3 fruit fly cellular contexts compared by ENCODE assay signal in genomic region chrX:5672243-5673051, dm6.
TF ChIP-seq lines count a peak whose summit lies in the region.

Gene RpL35 (plus strand): TSS chrX:5672401.

TF ChIP-seq in whole organism, adult, 20 proteins besides CTCF, POLR2A, EP300 and RAD21 (continued from another document):
- no peak for TF ChIP-seq cic (GFP tag; optimal IDR thresholded peaks at IDR 0.05; lab: Kevin White, UChicago)
- peak; percentile 53 for TF ChIP-seq tj (GFP tag; optimal IDR thresholded peaks at IDR 0.05; lab: Kevin White, UChicago)

TF ChIP-seq in whole organism, embryonic, 481 proteins besides CTCF, POLR2A, EP300 and RAD21 (continued from another document and continues in another):
- TF ChIP-seq CG6683 (GFP tag; optimal IDR thresholded peaks at IDR 0.05; lab: Kevin White, UChicago) (no peak), ac (GFP tag; optimal IDR thresholded peaks at IDR 0.05; lab: Kevin White, UChicago) (no peak), CG3995 (GFP tag; optimal IDR thresholded peaks at IDR 0.05; lab: Kevin White, UChicago) (peak; percentile 62), dmrt11E (tag; optimal IDR thresholded peaks at IDR 0.05; lab: Kevin White, UChicago) (no peak), CG10147 (GFP tag; optimal IDR thresholded peaks at IDR 0.05; lab: Kevin White, UChicago) (peak; percentile 14), CG18011 (GFP tag; optimal IDR thresholded peaks at IDR 0.05; lab: Kevin White, UChicago) (peak; percentile 21), CG5953 (GFP tag; IDR thresholded peaks at IDR 0.05; lab: Robert Waterston, UW) (no peak), CG1602 (GFP tag; optimal IDR thresholded peaks at IDR 0.05; lab: Kevin White, UChicago) (no peak), Antp (GFP tag; optimal IDR thresholded peaks at IDR 0.05; lab: Kevin White, UChicago) (peak; percentile 43), Taf1 (GFP tag; IDR thresholded peaks at IDR 0.05; lab: Robert Waterston, UW) (no peak), fd3F (GFP tag; optimal IDR thresholded peaks at IDR 0.05; lab: Kevin White, UChicago) (no peak), slbo (GFP tag; IDR thresholded peaks at IDR 0.05; lab: Robert Waterston, UW) (peak; percentile 23; the same call in 1 of the 2 replicates), Tbp (GFP tag; optimal IDR thresholded peaks at IDR 0.05; lab: Kevin White, UChicago) (no peak), ken (GFP tag; IDR thresholded peaks at IDR 0.05; lab: Robert Waterston, UW) (no peak; the same call in 2 of the 3 replicates), CG10274 (GFP tag; optimal IDR thresholded peaks at IDR 0.05; lab: Kevin White, UChicago) (peak; percentile 11), wdn (GFP tag; IDR thresholded peaks at IDR 0.05; lab: Robert Waterston, UW) (0 out of 2 replicates have a peak, but pooled peaks have one; percentile 19), CG18476 (GFP tag; optimal IDR thresholded peaks at IDR 0.05; lab: Kevin White, UChicago) (no peak), CG3163 (GFP tag; optimal IDR thresholded peaks at IDR 0.05; lab: Kevin White, UChicago) (peak; percentile 31), CG2129 (GFP tag; IDR thresholded peaks at IDR 0.05; lab: Robert Waterston, UW; ENCODE audit: partially characterized antibody) (no peak), CG4360 (GFP tag; IDR thresholded peaks at IDR 0.05; lab: Robert Waterston, UW) (no peak), jumu (GFP tag; optimal IDR thresholded peaks at IDR 0.05; lab: Kevin White, UChicago) (peak; percentile 18), CG12219 (GFP tag; optimal IDR thresholded peaks at IDR 0.05; lab: Kevin White, UChicago) (peak; percentile 52), CG16863 (GFP tag; optimal IDR thresholded peaks at IDR 0.05; lab: Kevin White, UChicago) (peak; percentile 3), chif (GFP tag; optimal IDR thresholded peaks at IDR 0.05; lab: Kevin White, UChicago) (no peak), CG15601 (tag; optimal IDR thresholded peaks at IDR 0.05; lab: Kevin White, UChicago) (peak; percentile 12), CG6654 (GFP tag; optimal IDR thresholded peaks at IDR 0.05; lab: Kevin White, UChicago) (no peak), cas (GFP tag; IDR thresholded peaks at IDR 0.05; lab: Robert Waterston, UW) (no peak), sr (GFP tag; IDR thresholded peaks at IDR 0.05; lab: Robert Waterston, UW) (no peak), Drgx (GFP tag; IDR thresholded peaks at IDR 0.05; lab: Robert Waterston, UW) (no peak), Poxn (GFP tag; IDR thresholded peaks at IDR 0.05; lab: Robert Waterston, UW) (no peak), CG2199 (GFP tag; IDR thresholded peaks at IDR 0.05; lab: Robert Waterston, UW) (no peak), dysf (GFP tag; IDR thresholded peaks at IDR 0.05; lab: Robert Waterston, UW) (0 out of 3 replicates have a peak, but pooled peaks have one; percentile 23), CG2889 (GFP tag; IDR thresholded peaks at IDR 0.05; lab: Robert Waterston, UW) (no peak), ttk (GFP tag; IDR thresholded peaks at IDR 0.05; lab: Robert Waterston, UW) (0 out of 2 replicates have a peak, but pooled peaks have one; percentile 35), CG14050 (GFP tag; IDR thresholded peaks at IDR 0.05; lab: Robert Waterston, UW) (no peak), h (optimal IDR thresholded peaks at IDR 0.05; lab: Kevin White, UChicago) (no peak), Kr (GFP tag; optimal IDR thresholded peaks at IDR 0.05; lab: Kevin White, UChicago) (no peak), ato (GFP tag; IDR thresholded peaks at IDR 0.05; lab: Robert Waterston, UW; ENCODE audit: partially characterized antibody) (no peak), nerfin-2 (GFP tag; IDR thresholded peaks at IDR 0.05; lab: Robert Waterston, UW; ENCODE audit: partially characterized antibody) (no peak), CG7372 (GFP tag; IDR thresholded peaks at IDR 0.05; lab: Robert Waterston, UW) (no peak), CG31388 (GFP tag; optimal IDR thresholded peaks at IDR 0.05; lab: Kevin White, UChicago) (no peak), CG10979 (tag; optimal IDR thresholded peaks at IDR 0.05; lab: Kevin White, UChicago) (peak; percentile 18), fd96Cb (tag; optimal IDR thresholded peaks at IDR 0.05; lab: Kevin White, UChicago) (no peak), Fer2 (tag; optimal IDR thresholded peaks at IDR 0.05; lab: Kevin White, UChicago) (peak; percentile 9), Asciz (GFP tag; optimal IDR thresholded peaks at IDR 0.05; lab: Kevin White, UChicago) (peak; percentile 54), CG13296 (GFP tag; optimal IDR thresholded peaks at IDR 0.05; lab: Kevin White, UChicago) (peak; percentile 71), CG2202 (tag; optimal IDR thresholded peaks at IDR 0.05; lab: Kevin White, UChicago) (peak; percentile 16), hbn (GFP tag; IDR thresholded peaks at IDR 0.05; lab: Robert Waterston, UW; ENCODE audit: partially characterized antibody) (peak; percentile 48; the same call in 1 of the 2 replicates), cato (GFP tag; optimal IDR thresholded peaks at IDR 0.05; lab: Kevin White, UChicago; ENCODE audit: borderline replicate concordance) (no peak), CG8388 (GFP tag; optimal IDR thresholded peaks at IDR 0.05; lab: Kevin White, UChicago) (peak; percentile 13), sna (GFP tag; IDR thresholded peaks at IDR 0.05; lab: Robert Waterston, UW; ENCODE audit: partially characterized antibody) (0 out of 2 replicates have a peak, but pooled peaks have one; percentile 43), lmd (GFP tag; IDR thresholded peaks at IDR 0.05; lab: Robert Waterston, UW) (no peak), nerfin-1 (tag; optimal IDR thresholded peaks at IDR 0.05; lab: Kevin White, UChicago) (peak; percentile 57), CG7987 (GFP tag; optimal IDR thresholded peaks at IDR 0.05; lab: Kevin White, UChicago) (peak; percentile 51), CG15696 (tag; optimal IDR thresholded peaks at IDR 0.05; lab: Kevin White, UChicago) (peak; percentile 7), CG2712 (tag; optimal IDR thresholded peaks at IDR 0.05; lab: Kevin White, UChicago) (peak; percentile 27), CG2120 (GFP tag; optimal IDR thresholded peaks at IDR 0.05; lab: Kevin White, UChicago) (peak; percentile 23), H2.0 (GFP tag; IDR thresholded peaks at IDR 0.05; lab: Robert Waterston, UW) (no peak), CG8765 (GFP tag; IDR thresholded peaks at IDR 0.05; lab: Robert Waterston, UW) (no peak), gsb-n (tag; optimal IDR thresholded peaks at IDR 0.05; lab: Kevin White, UChicago) (peak; percentile 25), CG31224 (GFP tag; IDR thresholded peaks at IDR 0.05; lab: Robert Waterston, UW) (no peak), grau (tag; optimal IDR thresholded peaks at IDR 0.05; lab: Kevin White, UChicago) (peak; percentile 43), z (GFP tag; IDR thresholded peaks at IDR 0.05; lab: Robert Waterston, UW) (no peak), fd64A (GFP tag; optimal IDR thresholded peaks at IDR 0.05; lab: Kevin White, UChicago) (peak; percentile 50)

TF ChIP-seq in whole organism, prepupa, 60 proteins besides CTCF, POLR2A, EP300 and RAD21 (continued from another document):
- TF ChIP-seq achi (GFP tag; optimal IDR thresholded peaks at IDR 0.05; lab: Kevin White, UChicago): peak; percentile 33
- peak; percentile 53 for TF ChIP-seq net (GFP tag; optimal IDR thresholded peaks at IDR 0.05; lab: Kevin White, UChicago)
- TF ChIP-seq CG3032 (tag; optimal IDR thresholded peaks at IDR 0.05; lab: Kevin White, UChicago): peak; percentile 21
- TF ChIP-seq fd85E (GFP tag; optimal IDR thresholded peaks at IDR 0.05; lab: Kevin White, UChicago): no peak
- TF ChIP-seq CG15336 (GFP tag; IDR thresholded peaks at IDR 0.05; lab: Robert Waterston, UW): no peak
- TF ChIP-seq fkh (GFP tag; optimal IDR thresholded peaks at IDR 0.05; lab: Kevin White, UChicago): no peak
- TF ChIP-seq CG3919 (GFP tag; optimal IDR thresholded peaks at IDR 0.05; lab: Kevin White, UChicago): peak; percentile 57
- TF ChIP-seq acj6 (GFP tag; optimal IDR thresholded peaks at IDR 0.05; lab: Kevin White, UChicago): peak; percentile 8
- peak; percentile 33 for TF ChIP-seq CG6792 (GFP tag; optimal IDR thresholded peaks at IDR 0.05; lab: Kevin White, UChicago)
- no peak for TF ChIP-seq Blimp-1 (GFP tag; optimal IDR thresholded peaks at IDR 0.05; lab: Kevin White, UChicago)
- no peak for TF ChIP-seq Ets21C (GFP tag; optimal IDR thresholded peaks at IDR 0.05; lab: Kevin White, UChicago)
- no peak; the same call in 2 of the 3 replicates for TF ChIP-seq CG8119 (GFP tag; IDR thresholded peaks at IDR 0.05; lab: Robert Waterston, UW)
- TF ChIP-seq CG8319 (GFP tag; optimal IDR thresholded peaks at IDR 0.05; lab: Kevin White, UChicago): peak; percentile 5
- peak; percentile 63 for TF ChIP-seq esn (GFP tag; optimal IDR thresholded peaks at IDR 0.05; lab: Kevin White, UChicago)
- TF ChIP-seq Eip75B (GFP tag; optimal IDR thresholded peaks at IDR 0.05; lab: Kevin White, UChicago): no peak
- TF ChIP-seq Smox (GFP tag; optimal IDR thresholded peaks at IDR 0.05; lab: Kevin White, UChicago): no peak
- TF ChIP-seq CG1621 (tag; optimal IDR thresholded peaks at IDR 0.05; lab: Kevin White, UChicago): peak; percentile 57
- TF ChIP-seq Met (GFP tag; optimal IDR thresholded peaks at IDR 0.05; lab: Kevin White, UChicago): no peak
- TF ChIP-seq topi (GFP tag; optimal IDR thresholded peaks at IDR 0.05; lab: Kevin White, UChicago): peak; percentile 58
- no peak for TF ChIP-seq OdsH (GFP tag; optimal IDR thresholded peaks at IDR 0.05; lab: Kevin White, UChicago)
- TF ChIP-seq dac (GFP tag; optimal IDR thresholded peaks at IDR 0.05; lab: Kevin White, UChicago): no peak
- TF ChIP-seq CG6163 (GFP tag; IDR thresholded peaks at IDR 0.05; lab: Robert Waterston, UW): 0 out of 3 replicates have a peak, but pooled peaks have one; percentile 43
- no peak for TF ChIP-seq Hr4 (GFP tag; optimal IDR thresholded peaks at IDR 0.05; lab: Kevin White, UChicago)
- TF ChIP-seq CG6854 (GFP tag; optimal IDR thresholded peaks at IDR 0.05; lab: Kevin White, UChicago): peak; percentile 71
- TF ChIP-seq spab (GFP tag; optimal IDR thresholded peaks at IDR 0.05; lab: Kevin White, UChicago): no peak
- no peak for TF ChIP-seq Sox14 (GFP tag; optimal IDR thresholded peaks at IDR 0.05; lab: Kevin White, UChicago)
- peak; percentile 27 for TF ChIP-seq CG10669 (GFP tag; optimal IDR thresholded peaks at IDR 0.05; lab: Kevin White, UChicago)
- TF ChIP-seq CG9139 (GFP tag; optimal IDR thresholded peaks at IDR 0.05; lab: Kevin White, UChicago): peak; percentile 31
- TF ChIP-seq Eip78C (GFP tag; lab: Kevin White, UChicago): peak; percentile 83
- TF ChIP-seq Sox102F (GFP tag; optimal IDR thresholded peaks at IDR 0.05; lab: Kevin White, UChicago): peak; percentile 25
- TF ChIP-seq CG34406 (GFP tag; optimal IDR thresholded peaks at IDR 0.05; lab: Kevin White, UChicago): peak; percentile 5
- peak; percentile 11 for TF ChIP-seq Ets96B (tag; optimal IDR thresholded peaks at IDR 0.05; lab: Kevin White, UChicago)
- TF ChIP-seq CG6808 (GFP tag; optimal IDR thresholded peaks at IDR 0.05; lab: Kevin White, UChicago): peak; percentile 54
- no peak for TF ChIP-seq CG11762 (GFP tag; optimal IDR thresholded peaks at IDR 0.05; lab: Kevin White, UChicago; ENCODE audit: insufficient read depth)
- TF ChIP-seq eg (GFP tag; IDR thresholded peaks at IDR 0.05; lab: Robert Waterston, UW): no peak
- no peak for TF ChIP-seq dsx (GFP tag; optimal IDR thresholded peaks at IDR 0.05; lab: Kevin White, UChicago; ENCODE audit: poor library complexity, severe bottlenecking)
- TF ChIP-seq CG8632 (GFP tag; optimal IDR thresholded peaks at IDR 0.05; lab: Kevin White, UChicago): peak; percentile 3
- TF ChIP-seq Gug (GFP tag; IDR thresholded peaks at IDR 0.05; lab: Robert Waterston, UW): no peak
- no peak for TF ChIP-seq Sox15 (GFP tag; optimal IDR thresholded peaks at IDR 0.05; lab: Kevin White, UChicago)
- TF ChIP-seq CG31627 (GFP tag; optimal IDR thresholded peaks at IDR 0.05; lab: Kevin White, UChicago): peak; percentile 22
